Worm (Caenorhabditis elegans): ENCODE results near the gene F44E5.5.

F44E5.5 gene

ce11 chrII:11790458-11790857 lies 31.0 kb downstream of the F44E5.5 start, which contains the start of gene F43G6.4:
TSS of gene F43G6.4 (plus strand) at chrII:11790758.
- no peak for TF ChIP-seq tbx-37 (GFP tag; conservative IDR thresholded peaks at IDR 0.05)
- TF ChIP-seq ceh-36 (tag; optimal IDR thresholded peaks at IDR 0.05), result no peak
- no peak for TF ChIP-seq sea-1 (GFP tag; conservative IDR thresholded peaks at IDR 0.05)
- no peak for TF ChIP-seq ets-7 (tag; optimal IDR thresholded peaks at IDR 0.05)
- no peak for TF ChIP-seq ceh-13 (GFP tag; optimal IDR thresholded peaks at IDR 0.05)
- no peak for TF ChIP-seq pes-1 (GFP tag; IDR thresholded peaks at IDR 0.05)
- no peak for TF ChIP-seq B0310.2 (tag; optimal IDR thresholded peaks at IDR 0.05)
- no peak for TF ChIP-seq tra-4 (tag; optimal IDR thresholded peaks at IDR 0.05)
- TF ChIP-seq aly-1 (tag; optimal IDR thresholded peaks at IDR 0.05), result no peak
- TF ChIP-seq hnd-1 (tag; optimal IDR thresholded peaks at IDR 0.05), result no peak
- no peak for TF ChIP-seq F13C5.2 (tag; optimal IDR thresholded peaks at IDR 0.05)
- no peak for TF ChIP-seq hmbx-1 (tag; optimal IDR thresholded peaks at IDR 0.05)
- TF ChIP-seq flt-1 (GFP tag; IDR thresholded peaks at IDR 0.05), result no peak
- no peak for TF ChIP-seq ama-1 (optimal IDR thresholded peaks at IDR 0.05)

- TF ChIP-seq pes-1 (GFP tag; IDR thresholded peaks at IDR 0.05) (no peak), hmbx-1 (tag; optimal IDR thresholded peaks at IDR 0.05) (no peak), hmg-4 (GFP tag; optimal IDR thresholded peaks at IDR 0.05) (no peak), flt-1 (GFP tag; IDR thresholded peaks at IDR 0.05) (no peak), tbx-11 (GFP tag; IDR thresholded peaks at IDR 0.05) (no peak), scrt-1 (GFP tag; IDR thresholded peaks at IDR 0.05) (no peak), ceh-36 (tag; optimal IDR thresholded peaks at IDR 0.05) (no peak), tbx-37 (GFP tag; conservative IDR thresholded peaks at IDR 0.05) (no peak), aly-1 (tag; optimal IDR thresholded peaks at IDR 0.05) (no peak), ama-1 (optimal IDR thresholded peaks at IDR 0.05) (no peak), hnd-1 (tag; optimal IDR thresholded peaks at IDR 0.05) (no peak), F13C5.2 (tag; optimal IDR thresholded peaks at IDR 0.05) (no peak), ets-7 (tag; optimal IDR thresholded peaks at IDR 0.05) (no peak), sea-1 (GFP tag; conservative IDR thresholded peaks at IDR 0.05) (no peak), B0310.2 (tag; optimal IDR thresholded peaks at IDR 0.05) (no peak)
Observed at ce11 chrII:11794392-11794791, 34.9 kb downstream of the F44E5.5 start.

ce11 chrII:11797194-11797593 lies 37.7 kb downstream of the F44E5.5 start:
- TF ChIP-seq tbx-37 (GFP tag; conservative IDR thresholded peaks at IDR 0.05) (no peak), pes-1 (GFP tag; IDR thresholded peaks at IDR 0.05) (no peak), hnd-1 (tag; optimal IDR thresholded peaks at IDR 0.05) (no peak), sea-1 (GFP tag; conservative IDR thresholded peaks at IDR 0.05) (no peak), B0310.2 (tag; optimal IDR thresholded peaks at IDR 0.05) (no peak), F13C5.2 (tag; optimal IDR thresholded peaks at IDR 0.05) (no peak), ets-7 (tag; optimal IDR thresholded peaks at IDR 0.05) (no peak), hmbx-1 (tag; optimal IDR thresholded peaks at IDR 0.05) (no peak), ama-1 (optimal IDR thresholded peaks at IDR 0.05) (no peak), scrt-1 (GFP tag; IDR thresholded peaks at IDR 0.05) (no peak), hmg-4 (GFP tag; optimal IDR thresholded peaks at IDR 0.05) (no peak), aly-1 (tag; optimal IDR thresholded peaks at IDR 0.05) (no peak), tra-4 (tag; optimal IDR thresholded peaks at IDR 0.05) (no peak), ceh-36 (tag; optimal IDR thresholded peaks at IDR 0.05) (no peak), tbx-11 (GFP tag; IDR thresholded peaks at IDR 0.05) (no peak), ceh-13 (GFP tag; optimal IDR thresholded peaks at IDR 0.05) (no peak), flt-1 (GFP tag; IDR thresholded peaks at IDR 0.05) (no peak)

- TF ChIP-seq ama-1 (optimal IDR thresholded peaks at IDR 0.05) (no peak), aly-1 (tag; optimal IDR thresholded peaks at IDR 0.05) (no peak)
Observed at ce11 chrII:11798737-11799136, 39.3 kb downstream of the F44E5.5 start, which contains the start of gene hda-5. TSS of gene hda-5 (plus strand) at chrII:11799037.

ce11 chrII:11802451-11802850 lies 43.0 kb downstream of the F44E5.5 start, which contains the start of gene F43G6.17:
TSS of gene F43G6.17 (plus strand) at chrII:11802751.
- no peak for TF ChIP-seq hnd-1 (tag; optimal IDR thresholded peaks at IDR 0.05)
- no peak for TF ChIP-seq sea-1 (GFP tag; conservative IDR thresholded peaks at IDR 0.05)
- no peak for TF ChIP-seq pes-1 (GFP tag; IDR thresholded peaks at IDR 0.05)
- TF ChIP-seq ceh-13 (GFP tag; optimal IDR thresholded peaks at IDR 0.05), result no peak
- no peak for TF ChIP-seq B0310.2 (tag; optimal IDR thresholded peaks at IDR 0.05)
- no peak for TF ChIP-seq flt-1 (GFP tag; IDR thresholded peaks at IDR 0.05)
- no peak for TF ChIP-seq hmbx-1 (tag; optimal IDR thresholded peaks at IDR 0.05)
- no peak for TF ChIP-seq ets-7 (tag; optimal IDR thresholded peaks at IDR 0.05)
- TF ChIP-seq ceh-36 (tag; optimal IDR thresholded peaks at IDR 0.05), result no peak
- no peak for TF ChIP-seq F13C5.2 (tag; optimal IDR thresholded peaks at IDR 0.05)
- TF ChIP-seq ama-1 (optimal IDR thresholded peaks at IDR 0.05), result no peak

ce11 chrII:11806256-11806655 lies 46.8 kb downstream of the F44E5.5 start, which contains the start of gene jmjd-1.1:
TSS of gene jmjd-1.1 (plus strand) at chrII:11806556.
- TF ChIP-seq flt-1 (GFP tag; IDR thresholded peaks at IDR 0.05) (no peak), tra-4 (tag; optimal IDR thresholded peaks at IDR 0.05) (no peak), ets-7 (tag; optimal IDR thresholded peaks at IDR 0.05) (no peak), B0310.2 (tag; optimal IDR thresholded peaks at IDR 0.05) (no peak), sea-1 (GFP tag; conservative IDR thresholded peaks at IDR 0.05) (no peak), ama-1 (optimal IDR thresholded peaks at IDR 0.05) (no peak)

- TF ChIP-seq ceh-36 (tag; optimal IDR thresholded peaks at IDR 0.05) (no peak), B0310.2 (tag; optimal IDR thresholded peaks at IDR 0.05) (no peak), F13C5.2 (tag; optimal IDR thresholded peaks at IDR 0.05) (no peak), aly-1 (tag; optimal IDR thresholded peaks at IDR 0.05) (no peak), ets-7 (tag; optimal IDR thresholded peaks at IDR 0.05) (no peak), hmg-4 (GFP tag; optimal IDR thresholded peaks at IDR 0.05) (no peak), ama-1 (optimal IDR thresholded peaks at IDR 0.05) (no peak), tra-4 (tag; optimal IDR thresholded peaks at IDR 0.05) (no peak), tbx-11 (GFP tag; IDR thresholded peaks at IDR 0.05) (no peak), ceh-13 (GFP tag; optimal IDR thresholded peaks at IDR 0.05) (no peak), scrt-1 (GFP tag; IDR thresholded peaks at IDR 0.05) (no peak), sea-1 (GFP tag; conservative IDR thresholded peaks at IDR 0.05) (no peak)
Observed at ce11 chrII:11808979-11809378, 49.5 kb downstream of the F44E5.5 start, which contains the start of gene F43G6.10. TSS of gene F43G6.10 (plus strand) at chrII:11809349.

ce11 chrII:11810436-11810835 lies 51.0 kb downstream of the F44E5.5 start, which contains the start of gene F43G6.7:
TSS of gene F43G6.7 (plus strand) at chrII:11810790.
- TF ChIP-seq sea-1 (GFP tag; conservative IDR thresholded peaks at IDR 0.05), result no peak
